Worm (Caenorhabditis elegans): ENCODE data around the gene tat-1.

DNA sequence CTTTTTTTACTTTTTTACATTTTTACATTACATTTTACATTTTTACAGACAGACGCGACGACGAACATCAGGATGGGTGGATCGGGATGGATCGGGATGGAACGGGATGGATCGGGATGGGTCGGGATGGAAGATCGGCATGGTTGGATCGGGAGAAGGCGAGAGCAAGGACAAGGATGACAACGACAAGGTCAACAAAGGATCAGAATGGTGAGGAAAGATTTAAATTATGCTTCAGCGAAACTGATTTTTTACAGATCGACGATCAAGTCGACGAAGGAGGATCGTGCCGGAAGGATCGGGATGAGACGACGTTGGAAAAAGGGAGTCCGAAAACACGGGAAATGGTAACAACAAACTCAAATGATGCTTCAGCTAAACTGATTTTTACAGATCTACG lies 33.4 kb downstream of the tat-1 start:
- no peak for TF ChIP-seq F44E2.7 (GFP tag; IDR thresholded peaks at IDR 0.05)
- no peak for TF ChIP-seq unc-130 (GFP tag; optimal IDR thresholded peaks at IDR 0.05)
- TF ChIP-seq nhr-111 (GFP tag; optimal IDR thresholded peaks at IDR 0.05), result no peak
- TF ChIP-seq nhr-77 (tag; optimal IDR thresholded peaks at IDR 0.05), result no peak
- TF ChIP-seq gei-8 (GFP tag; optimal IDR thresholded peaks at IDR 0.05), result no peak
- no peak for TF ChIP-seq fkh-10 (GFP tag; optimal IDR thresholded peaks at IDR 0.05)
- no peak for TF ChIP-seq nhr-237 (tag; optimal IDR thresholded peaks at IDR 0.05)
- TF ChIP-seq ztf-11 (tag; optimal IDR thresholded peaks at IDR 0.05), result no peak
- no peak for TF ChIP-seq snpc-1.2 (GFP tag; IDR thresholded peaks at IDR 0.05)
- no peak for TF ChIP-seq mep-1 (tag; optimal IDR thresholded peaks at IDR 0.05)
- no peak for TF ChIP-seq lin-13 (GFP tag; optimal IDR thresholded peaks at IDR 0.05)
